Worm (Caenorhabditis elegans): ENCODE results near the gene vrk-1.

DNA sequence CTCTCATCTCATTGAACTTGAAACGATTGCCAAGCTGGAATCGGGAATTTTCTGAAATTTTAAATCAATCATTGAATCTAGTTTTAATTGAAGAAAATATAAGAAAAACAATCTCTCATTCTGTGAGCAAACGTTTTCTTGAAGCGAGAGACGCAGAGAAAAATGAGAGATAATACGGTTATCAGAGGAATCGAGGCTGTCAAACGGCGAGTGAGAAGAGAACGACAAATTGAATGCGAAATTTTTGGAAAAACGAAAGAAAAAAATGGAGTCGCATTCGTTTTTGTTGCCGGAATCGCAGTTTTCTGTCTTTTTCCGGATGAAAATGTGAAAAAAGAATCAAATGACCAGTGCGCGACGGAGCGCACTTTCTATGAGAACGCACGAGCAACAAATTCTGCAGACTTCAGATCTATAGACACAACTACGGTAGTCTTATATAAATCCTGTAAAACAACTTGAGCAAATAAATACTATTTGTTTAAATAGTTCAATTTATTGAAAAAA is 48.1 kb upstream of the vrk-1 start, which contains the start of gene tex-2:
- no peak for TF ChIP-seq K02D7.2 (tag; optimal IDR thresholded peaks at IDR 0.05)
- TF ChIP-seq pat-9 (tag; optimal IDR thresholded peaks at IDR 0.05): no peak
- TF ChIP-seq ets-4 (tag; optimal IDR thresholded peaks at IDR 0.05): no peak
- no peak for TF ChIP-seq unc-55 (GFP tag; optimal IDR thresholded peaks at IDR 0.05)
- no peak for TF ChIP-seq fkh-10 (GFP tag; optimal IDR thresholded peaks at IDR 0.05)
- TF ChIP-seq elt-2 (tag; optimal IDR thresholded peaks at IDR 0.05): peak; percentile 70
- TF ChIP-seq rnt-1 (tag; optimal IDR thresholded peaks at IDR 0.05): no peak
- TF ChIP-seq fax-1 (tag; optimal IDR thresholded peaks at IDR 0.05): no peak
- peak; percentile 14 for TF ChIP-seq ceh-2 (tag; optimal IDR thresholded peaks at IDR 0.05)
